Fruit fly (Drosophila melanogaster): ENCODE data around the gene CG15544.

The CG15544 gene

dm6 chr3R:30888550-30889259 lies 61.1 kb downstream of the CG15544 start, which contains the start of gene Sap-r (continued):
- TF ChIP-seq CG7839 (tag; optimal IDR thresholded peaks at IDR 0.05) (peak; percentile 2), disco-r (GFP tag; optimal IDR thresholded peaks at IDR 0.05) (no peak), Eip74EF (GFP tag; optimal IDR thresholded peaks at IDR 0.05) (no peak), fd96Cb (tag; optimal IDR thresholded peaks at IDR 0.05) (no peak), zf30C (GFP tag; optimal IDR thresholded peaks at IDR 0.05) (no peak), sd (tag; optimal IDR thresholded peaks at IDR 0.05) (peak; percentile 6), B-H2 (GFP tag; optimal IDR thresholded peaks at IDR 0.05) (peak; percentile 52), CG12942 (GFP tag; optimal IDR thresholded peaks at IDR 0.05) (no peak), Hmx (GFP tag; optimal IDR thresholded peaks at IDR 0.05) (no peak), ash1 (GFP tag; optimal IDR thresholded peaks at IDR 0.05) (no peak), D19A (tag; optimal IDR thresholded peaks at IDR 0.05) (no peak), sug (tag; optimal IDR thresholded peaks at IDR 0.05) (peak; percentile 40), CG7357 (GFP tag; IDR thresholded peaks at IDR 0.05) (no peak), sqz (GFP tag; optimal IDR thresholded peaks at IDR 0.05) (peak; percentile 81), CG42726 (GFP tag; IDR thresholded peaks at IDR 0.05; ENCODE audit: partially characterized antibody) (peak; percentile 89), HLH3B (GFP tag; IDR thresholded peaks at IDR 0.05) (no peak), maf-S (GFP tag; optimal IDR thresholded peaks at IDR 0.05) (peak; percentile 23), CG33213 (GFP tag; optimal IDR thresholded peaks at IDR 0.05) (peak; percentile 83), jing (GFP tag; optimal IDR thresholded peaks at IDR 0.05) (no peak), Ssrp (tag; optimal IDR thresholded peaks at IDR 0.05) (no peak), vvl (GFP tag; IDR thresholded peaks at IDR 0.05) (peak; percentile 49), CG8281 (tag; optimal IDR thresholded peaks at IDR 0.05) (no peak), CG7963 (GFP tag; IDR thresholded peaks at IDR 0.05; ENCODE audit: partially characterized antibody) (peak; percentile 17; the same call in 1 of the 3 replicates), Ets97D (GFP tag; optimal IDR thresholded peaks at IDR 0.05) (peak; percentile 89), Xbp1 (GFP tag; optimal IDR thresholded peaks at IDR 0.05) (peak; percentile 29), CG11695 (GFP tag; IDR thresholded peaks at IDR 0.05) (no peak), pfk (GFP tag; optimal IDR thresholded peaks at IDR 0.05) (no peak), ewg (GFP tag; optimal IDR thresholded peaks at IDR 0.05) (no peak), lbe (GFP tag; optimal IDR thresholded peaks at IDR 0.05) (peak; percentile 1), Bgb (GFP tag; IDR thresholded peaks at IDR 0.05; ENCODE audit: partially characterized antibody) (peak; percentile 89), gt (GFP tag; IDR thresholded peaks at IDR 0.05) (no peak), CG10979 (tag; optimal IDR thresholded peaks at IDR 0.05) (no peak), CG15601 (tag; optimal IDR thresholded peaks at IDR 0.05) (peak; percentile 87), CG3995 (GFP tag; optimal IDR thresholded peaks at IDR 0.05) (no peak), CG2712 (tag; optimal IDR thresholded peaks at IDR 0.05) (peak; percentile 62), tx (GFP tag; optimal IDR thresholded peaks at IDR 0.05) (no peak), C15 (GFP tag; IDR thresholded peaks at IDR 0.05) (no peak), gsb (GFP tag; IDR thresholded peaks at IDR 0.05) (no peak), CG10462 (GFP tag; optimal IDR thresholded peaks at IDR 0.05) (no peak), gce (GFP tag; IDR thresholded peaks at IDR 0.05) (no peak), CG18476 (GFP tag; optimal IDR thresholded peaks at IDR 0.05) (no peak), stc (GFP tag; IDR thresholded peaks at IDR 0.05) (no peak), kay (GFP tag; optimal IDR thresholded peaks at IDR 0.05) (no peak), CG2116 (GFP tag; optimal IDR thresholded peaks at IDR 0.05) (peak; percentile 28), NfI (GFP tag; optimal IDR thresholded peaks at IDR 0.05) (no peak), Fer3 (tag; optimal IDR thresholded peaks at IDR 0.05) (no peak), Abd-B (GFP tag; optimal IDR thresholded peaks at IDR 0.05) (peak; percentile 87), Myb (GFP tag; optimal IDR thresholded peaks at IDR 0.05) (peak; percentile 67), CG15011 (GFP tag; optimal IDR thresholded peaks at IDR 0.05) (no peak), usp (GFP tag; optimal IDR thresholded peaks at IDR 0.05) (no peak)

All from whole organism, embryonic.